Fruit fly (Drosophila melanogaster) S2 (cell line): ENCODE results near the gene Nelf-A.

Experiments
- CG8478 ChIP-seq: fragments of >200 bp; optimal IDR thresholded peaks from 2 replicates; lab custom pipeline; 2018
- CTCF ChIP-seq, 2 experiments: fragments of >200 bp; optimal IDR thresholded peaks; 2 replicates each; lab custom pipeline; 2018

Nelf-A gene

DNA sequence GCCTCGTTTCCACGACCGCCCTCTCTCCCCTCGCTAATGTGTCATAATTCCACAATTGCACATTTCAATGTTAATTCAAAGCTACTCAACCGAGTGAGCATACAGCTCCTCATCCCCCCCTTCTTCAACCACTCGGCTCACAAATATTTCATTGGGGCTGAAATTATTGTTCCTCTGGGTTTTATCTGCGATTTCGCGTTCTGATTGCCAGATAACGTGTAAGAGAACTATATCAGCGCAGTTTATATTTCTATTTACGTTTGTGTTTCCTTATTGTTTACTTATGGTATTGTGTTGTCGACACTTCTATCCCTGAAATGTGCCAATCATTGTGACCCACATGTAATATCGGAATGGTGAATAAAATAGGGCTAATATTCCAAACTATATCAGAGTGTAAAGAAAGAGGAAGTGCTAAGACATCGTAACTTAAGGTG lies 16.7 kb upstream of the Nelf-A start:
- no peak for TF ChIP-seq CG8478 (lab: Kevin White, UChicago)
- no peak for TF ChIP-seq CTCF (optimal IDR thresholded peaks at IDR 0.05; lab: Kevin White, UChicago)

DNA sequence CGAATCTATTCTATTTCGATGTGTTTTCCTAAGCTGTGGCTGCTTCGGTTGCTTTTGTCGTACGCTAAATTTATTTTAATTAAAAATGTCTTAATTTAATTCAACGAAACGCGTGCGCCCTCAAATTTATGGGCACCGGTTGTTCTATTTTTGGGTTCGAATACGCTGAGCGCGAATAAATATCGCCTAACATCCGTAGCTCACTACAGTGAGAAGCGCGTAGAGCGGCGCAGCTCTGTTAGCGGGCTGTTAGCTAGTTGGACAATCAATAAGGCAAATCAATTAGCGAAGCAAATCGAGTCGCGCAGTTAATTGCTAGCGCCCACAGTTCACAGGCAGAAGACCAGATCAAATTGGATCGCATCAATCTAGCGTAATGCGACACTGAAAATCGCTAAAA lies 13.4 kb upstream of the Nelf-A start:
- TF ChIP-seq CTCF (optimal IDR thresholded peaks at IDR 0.05; lab: Kevin White, UChicago) = no peak
- no peak for TF ChIP-seq CG8478 (lab: Kevin White, UChicago)

DNA sequence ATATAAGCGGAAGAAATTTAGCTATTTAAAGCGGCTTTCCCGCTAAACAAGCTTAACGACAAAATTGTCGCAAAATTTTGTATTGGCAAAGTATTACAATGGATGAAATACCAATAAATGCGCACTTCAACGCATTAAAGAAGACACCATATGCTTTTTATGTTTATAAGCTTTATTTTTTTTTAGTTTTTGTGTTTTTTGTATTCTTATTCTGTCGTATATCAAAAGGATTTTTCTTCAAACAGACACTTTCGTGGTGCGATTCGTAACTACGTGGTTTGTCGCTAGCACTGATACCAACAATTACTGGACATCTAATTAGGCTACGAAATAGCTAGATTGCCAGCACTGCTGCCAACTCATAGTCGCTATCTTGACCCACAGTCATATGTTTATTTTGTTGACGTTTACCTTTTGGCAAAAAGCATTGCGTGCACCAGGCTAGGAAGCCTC lies 8.8 kb upstream of the Nelf-A start, which contains the start of gene Ddrgk1:
TSS of gene Ddrgk1 (plus strand) at position 387 of the 453 bp plus-strand sequence.
- TF ChIP-seq CG8478 (lab: Kevin White, UChicago) = no peak
- TF ChIP-seq CTCF (optimal IDR thresholded peaks at IDR 0.05; lab: Kevin White, UChicago) = peak; percentile 2 to 19

DNA sequence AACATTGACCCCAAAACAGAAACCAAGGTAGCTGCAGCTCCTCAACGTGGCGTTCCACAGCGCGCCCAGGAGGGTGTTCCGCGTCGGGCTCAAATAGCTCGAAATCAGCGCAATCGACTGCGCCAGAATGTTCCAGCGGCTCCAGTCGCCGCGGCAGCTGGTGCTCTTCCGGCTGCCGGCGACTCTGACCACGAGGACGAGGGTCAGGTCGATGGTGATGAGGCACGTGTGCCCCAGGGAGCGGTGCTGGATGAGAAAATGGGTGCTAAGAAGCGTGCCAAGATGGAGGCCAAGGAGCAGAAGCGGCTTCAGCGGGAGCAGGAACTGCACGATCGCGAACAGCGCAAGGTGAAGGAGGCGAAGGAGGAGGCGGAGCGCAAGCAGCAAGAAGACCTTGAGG lies 8.2 kb upstream of the Nelf-A start:
- TF ChIP-seq CTCF (optimal IDR thresholded peaks at IDR 0.05; lab: Kevin White, UChicago) (no peak), CG8478 (lab: Kevin White, UChicago) (no peak)

DNA sequence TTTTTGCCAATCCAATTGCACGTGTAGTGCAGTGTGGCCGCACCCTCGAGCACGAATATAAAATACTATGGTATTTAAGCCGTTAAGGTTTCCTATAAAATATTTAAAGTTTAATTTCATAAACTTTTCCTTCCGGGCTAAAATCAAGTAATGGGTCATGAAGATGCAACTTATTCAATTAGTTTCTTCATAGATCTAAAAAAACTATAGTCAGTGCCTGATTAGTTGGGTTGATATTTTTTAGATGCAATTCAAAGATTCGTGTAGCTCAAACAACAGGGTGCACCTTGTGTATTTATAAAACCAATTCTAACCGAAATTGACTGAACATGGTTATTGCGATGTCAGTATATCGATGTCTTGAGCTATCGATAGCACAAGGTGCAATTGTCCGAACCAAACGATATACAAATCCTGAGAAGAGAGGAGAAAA lies 4.8 kb upstream of the Nelf-A start, which contains the start of the genes Smyd5 and Oga:
TSS of gene Smyd5 (minus strand) at position 59 of the 433 bp plus-strand sequence.
TSS of gene Oga (plus strand) at position 345 of the 433 bp plus-strand sequence.
- peak in 1 of 2 experiments; percentile 31 for TF ChIP-seq CTCF (optimal IDR thresholded peaks at IDR 0.05; lab: Kevin White, UChicago)
- TF ChIP-seq CG8478 (lab: Kevin White, UChicago) = no peak

DNA sequence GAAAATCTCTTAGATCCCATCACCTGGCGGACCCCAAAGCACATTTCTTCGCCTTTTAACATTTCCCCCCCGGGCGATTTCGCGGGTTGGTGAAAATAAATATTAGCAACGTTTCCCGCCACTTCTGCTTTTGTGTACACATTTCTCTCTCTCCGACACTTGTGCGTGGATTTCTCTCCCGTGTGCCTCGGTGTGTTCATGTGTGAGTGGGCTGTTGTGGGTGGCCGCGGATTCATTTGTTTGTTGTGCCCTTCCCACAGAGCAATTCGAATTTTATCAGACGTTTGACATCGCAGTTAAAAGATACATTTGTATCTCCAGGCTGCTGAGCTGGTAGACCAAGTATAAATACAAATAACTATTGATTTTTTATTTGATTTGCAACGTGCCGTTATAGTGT lies 726 bp downstream of the Nelf-A start:
- no peak for TF ChIP-seq CTCF (optimal IDR thresholded peaks at IDR 0.05; lab: Kevin White, UChicago)
- TF ChIP-seq CG8478 (lab: Kevin White, UChicago) = no peak

DNA sequence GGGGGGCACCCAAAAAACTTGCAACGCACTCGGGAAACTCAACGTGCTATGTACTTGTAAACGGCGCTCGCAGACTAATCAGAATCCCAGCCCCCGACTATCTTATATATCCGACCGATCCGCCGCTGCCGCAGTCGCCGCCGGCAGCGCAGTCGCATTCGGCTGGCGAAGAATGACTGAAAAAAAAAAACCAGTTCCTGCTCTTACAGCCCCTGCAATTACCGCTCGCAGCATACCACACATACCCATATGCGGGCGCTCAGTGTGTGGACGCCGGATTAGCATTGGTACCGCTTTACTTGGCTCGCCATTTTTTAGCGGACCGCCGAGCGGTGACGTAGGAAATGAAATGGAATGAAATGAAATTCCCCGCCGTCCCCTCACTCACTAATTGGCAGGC lies 13.6 kb downstream of the Nelf-A start, which contains the start of gene e:
TSS of gene e (minus strand) at position 79 of the 400 bp plus-strand sequence.
- TF ChIP-seq CG8478 (lab: Kevin White, UChicago) = no peak

DNA sequence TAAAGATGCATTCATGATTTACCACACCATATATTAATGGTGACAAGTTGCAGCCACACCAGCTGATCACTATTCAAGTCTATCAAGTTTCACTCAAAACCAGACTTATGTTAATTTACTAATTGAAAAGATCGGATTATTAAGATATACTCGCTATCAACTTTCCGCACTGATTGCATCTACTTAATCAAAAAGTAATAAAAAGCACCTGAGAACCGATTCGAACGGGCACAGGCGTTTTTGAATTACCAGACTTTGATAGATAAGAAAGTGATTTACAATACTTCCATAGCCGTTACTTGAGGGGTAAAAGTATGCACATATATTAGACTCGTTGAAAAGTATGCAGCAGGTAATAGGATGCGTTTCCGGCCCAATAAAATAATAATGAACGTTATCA lies 17.8 kb downstream of the Nelf-A start:
- TF ChIP-seq CTCF (optimal IDR thresholded peaks at IDR 0.05; lab: Kevin White, UChicago) (no peak), CG8478 (lab: Kevin White, UChicago) (no peak)

DNA sequence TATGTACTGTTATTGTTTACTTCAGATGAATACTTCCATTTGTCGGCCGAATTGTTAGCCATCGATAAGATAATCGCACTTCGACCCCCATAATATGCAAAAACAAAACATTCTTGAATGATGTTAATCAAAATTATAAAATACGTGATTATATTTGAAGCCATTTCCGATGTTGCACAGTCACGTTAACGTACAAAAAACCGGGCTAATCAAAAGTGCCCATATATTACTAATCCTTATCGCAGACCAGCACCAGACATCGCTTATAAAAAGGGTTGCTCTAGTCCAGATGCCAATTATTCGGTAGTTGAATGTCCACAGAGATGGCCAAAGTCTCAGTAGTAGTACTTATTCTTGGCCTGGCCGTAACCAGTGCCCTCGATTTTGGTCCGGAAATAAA lies 18.8 kb downstream of the Nelf-A start, which contains the start of gene CG5892:
TSS of gene CG5892 (plus strand) at position 301 of the 400 bp plus-strand sequence.
- TF ChIP-seq CTCF (optimal IDR thresholded peaks at IDR 0.05; lab: Kevin White, UChicago) = no peak
- TF ChIP-seq CG8478 (lab: Kevin White, UChicago) = no peak

DNA sequence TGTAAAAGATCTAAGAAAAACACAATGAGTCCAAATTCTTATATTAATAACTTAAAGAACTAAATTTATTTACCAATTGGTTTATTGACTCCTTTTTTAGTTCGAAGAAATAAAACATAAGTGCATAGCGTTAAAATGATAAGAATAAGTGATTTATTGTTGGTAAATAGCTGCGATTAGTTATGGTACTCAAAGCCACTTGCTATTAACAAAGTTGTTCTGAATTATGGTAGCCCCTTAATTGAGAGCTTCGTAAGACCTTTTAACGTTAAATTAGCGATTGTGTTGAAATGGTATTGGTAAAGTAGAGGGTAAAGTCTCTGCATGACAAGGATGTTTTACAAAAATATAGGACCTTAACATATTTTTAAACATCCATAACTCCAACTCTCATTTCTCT lies 22.3 kb downstream of the Nelf-A start:
- no peak for TF ChIP-seq CG8478 (lab: Kevin White, UChicago)
- TF ChIP-seq CTCF (optimal IDR thresholded peaks at IDR 0.05; lab: Kevin White, UChicago) = no peak

DNA sequence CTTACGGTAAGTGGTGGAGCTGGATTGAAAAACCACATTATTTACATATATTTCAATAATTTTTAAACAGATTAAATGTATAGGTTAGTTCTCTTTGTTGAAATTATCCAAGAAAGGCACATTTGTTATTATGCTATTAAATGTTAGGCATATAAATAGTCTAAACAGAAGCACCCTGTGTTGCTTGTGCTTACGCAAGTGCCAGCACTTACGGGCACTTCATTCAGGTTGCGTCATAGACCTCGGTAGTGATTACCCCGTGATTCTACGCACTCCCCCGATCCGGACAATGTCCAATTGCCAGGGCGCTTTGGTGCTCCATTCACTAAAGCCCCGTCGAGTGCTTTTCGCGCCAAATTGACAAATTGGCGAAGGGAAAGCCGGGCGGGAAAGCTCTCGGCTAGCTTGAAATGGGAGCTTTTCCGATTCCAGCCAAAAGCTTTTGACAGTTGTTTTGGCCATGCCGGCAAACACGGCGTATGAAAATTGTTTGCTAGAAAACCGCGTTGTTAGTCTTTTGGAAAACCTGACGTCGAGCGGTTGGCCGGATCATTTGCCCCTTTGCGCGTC lies 23.1 kb downstream of the Nelf-A start, which contains the start of gene ETHR:
TSS of gene ETHR (plus strand) at position 520 of the 570 bp plus-strand sequence.
- TF ChIP-seq CG8478 (lab: Kevin White, UChicago) = no peak
- no peak for TF ChIP-seq CTCF (optimal IDR thresholded peaks at IDR 0.05; lab: Kevin White, UChicago)

DNA sequence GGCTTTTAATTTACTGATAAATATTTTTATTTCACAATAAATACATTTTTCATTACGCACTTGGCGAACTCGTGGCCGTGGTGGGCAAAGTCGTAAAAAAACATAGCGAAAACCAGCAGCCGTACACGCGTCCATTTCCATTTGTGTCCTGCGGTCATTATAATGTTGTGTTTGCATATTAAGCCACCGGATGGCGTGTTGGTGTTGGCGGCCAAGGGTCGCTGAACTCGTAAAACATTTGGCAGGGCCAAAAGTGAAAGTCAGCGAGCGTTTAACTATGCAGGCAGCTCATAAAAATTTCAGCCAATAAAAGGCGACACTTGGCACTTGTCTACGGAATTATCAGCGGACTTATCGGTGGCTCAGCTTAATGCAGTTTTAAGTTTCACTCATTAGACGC lies 29.0 kb downstream of the Nelf-A start:
- TF ChIP-seq CTCF (optimal IDR thresholded peaks at IDR 0.05; lab: Kevin White, UChicago) (peak; percentile 64), CG8478 (lab: Kevin White, UChicago) (no peak)

DNA sequence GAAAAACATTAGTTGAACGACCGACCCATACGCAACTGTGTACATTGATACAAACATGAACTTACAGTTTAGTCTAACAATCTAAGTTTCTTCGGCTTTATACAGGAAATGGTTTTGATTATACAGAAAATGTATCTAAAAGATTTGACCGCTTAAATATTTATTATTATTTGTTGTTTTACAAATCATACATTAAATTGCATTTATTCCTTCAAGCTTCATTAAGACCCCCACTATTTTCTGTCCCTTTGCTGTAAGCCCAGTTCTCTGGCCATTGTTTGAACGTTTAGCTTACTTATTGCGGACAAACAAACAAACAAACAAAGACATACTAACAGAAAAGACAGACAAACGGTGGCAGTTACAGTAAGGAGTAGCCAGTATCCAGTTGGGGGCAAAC lies 30.8 kb downstream of the Nelf-A start:
- TF ChIP-seq CTCF (optimal IDR thresholded peaks at IDR 0.05; lab: Kevin White, UChicago) (no peak), CG8478 (lab: Kevin White, UChicago) (no peak)

DNA sequence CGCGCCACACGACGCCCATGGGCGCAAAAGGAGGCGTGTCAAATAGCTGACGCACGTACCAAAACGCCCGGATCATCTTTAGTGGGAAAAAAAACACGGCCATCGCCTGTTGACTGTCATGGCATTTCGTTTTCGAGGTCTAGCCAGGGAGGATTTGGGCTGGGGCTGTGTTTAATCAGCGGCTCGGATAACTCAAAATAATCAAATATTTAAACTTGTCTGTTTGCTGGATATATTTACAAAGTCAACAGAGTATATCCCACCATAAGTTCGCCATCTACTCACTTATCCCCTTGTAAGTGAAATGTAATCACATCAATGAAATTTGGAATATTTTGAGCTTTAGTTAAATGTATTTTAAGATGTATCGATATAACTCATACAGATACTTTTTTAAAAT lies 37.3 kb downstream of the Nelf-A start:
- TF ChIP-seq CG8478 (lab: Kevin White, UChicago) (no peak), CTCF (optimal IDR thresholded peaks at IDR 0.05; lab: Kevin White, UChicago) (no peak)

DNA sequence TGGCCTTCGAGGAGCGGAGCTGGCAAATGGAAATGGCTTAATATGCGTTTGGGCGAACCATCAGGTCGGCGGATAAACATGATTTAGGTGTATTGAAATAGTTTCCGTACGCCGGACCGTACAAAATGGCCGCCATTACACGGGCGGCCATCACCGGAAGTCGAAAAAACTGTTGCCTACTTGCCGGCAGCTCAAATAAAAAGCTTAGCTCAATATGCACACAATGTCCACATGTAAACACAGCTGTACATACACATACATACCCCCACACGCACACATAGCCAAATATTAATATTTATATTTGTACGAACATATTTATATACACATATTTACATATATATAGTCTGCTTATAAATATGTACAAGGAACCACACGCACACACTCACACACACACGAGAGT lies 39.7 kb downstream of the Nelf-A start:
- TF ChIP-seq CTCF (optimal IDR thresholded peaks at IDR 0.05; lab: Kevin White, UChicago) = no peak
- no peak for TF ChIP-seq CG8478 (lab: Kevin White, UChicago)
